Fruit fly (Drosophila melanogaster): ENCODE results near the gene Rap1.
A peak's percentile ranks its signal among the peaks of the same experiment; 100 is the strongest.

Rap1 gene

dm6 chr3L:1876215-1876625 lies 14.2 kb upstream of the Rap1 start, which contains the start of gene dre4 (continued):
- TF ChIP-seq Fer3 (tag; optimal IDR thresholded peaks at IDR 0.05) = peak; percentile 66
- peak; percentile 57 for TF ChIP-seq CG10654 (GFP tag; optimal IDR thresholded peaks at IDR 0.05)
- TF ChIP-seq CG2202 (tag; optimal IDR thresholded peaks at IDR 0.05) = peak; percentile 48
- TF ChIP-seq zf30C (GFP tag; optimal IDR thresholded peaks at IDR 0.05) = peak; percentile 95
- peak; percentile 60 for TF ChIP-seq Six4 (GFP tag; optimal IDR thresholded peaks at IDR 0.05)
- TF ChIP-seq CkIIα-i1 (GFP tag; IDR thresholded peaks at IDR 0.05) = no peak
- peak; percentile 68 for TF ChIP-seq CG8388 (GFP tag; optimal IDR thresholded peaks at IDR 0.05)
- TF ChIP-seq sr (GFP tag; IDR thresholded peaks at IDR 0.05) = no peak
- peak; percentile 70 for TF ChIP-seq row (GFP tag; IDR thresholded peaks at IDR 0.05)
- TF ChIP-seq nmo (GFP tag; optimal IDR thresholded peaks at IDR 0.05) = peak; percentile 76
- TF ChIP-seq salm (tag; optimal IDR thresholded peaks at IDR 0.05) = peak; percentile 45
- 0 out of 2 replicates have a peak, but pooled peaks have one; percentile 29 for TF ChIP-seq Oaz (GFP tag; IDR thresholded peaks at IDR 0.05)
- peak; percentile 47; the same call in 1 of the 2 replicates for TF ChIP-seq CG6272 (GFP tag; IDR thresholded peaks at IDR 0.05)
- TF ChIP-seq pros (GFP tag; optimal IDR thresholded peaks at IDR 0.05) = no peak
- TF ChIP-seq HLH54F (GFP tag; optimal IDR thresholded peaks at IDR 0.05) = peak; percentile 74
- TF ChIP-seq CG42726 (GFP tag; IDR thresholded peaks at IDR 0.05; ENCODE audit: partially characterized antibody) = no peak
- peak; percentile 50 for TF ChIP-seq crc (GFP tag; optimal IDR thresholded peaks at IDR 0.05)
- peak; percentile 75 for TF ChIP-seq so (GFP tag; IDR thresholded peaks at IDR 0.05)
- no peak for TF ChIP-seq CG8359 (GFP tag; optimal IDR thresholded peaks at IDR 0.05; ENCODE audit: borderline replicate concordance)
- no peak for TF ChIP-seq br (optimal IDR thresholded peaks at IDR 0.05)
- TF ChIP-seq CG11560 (tag; IDR thresholded peaks at IDR 0.05) = no peak
- TF ChIP-seq CG10543 (GFP tag; optimal IDR thresholded peaks at IDR 0.05) = no peak
- no peak for TF ChIP-seq Tbp (GFP tag; optimal IDR thresholded peaks at IDR 0.05)
- peak; percentile 65 for TF ChIP-seq CG2875 (GFP tag; optimal IDR thresholded peaks at IDR 0.05)
- peak; percentile 46 for TF ChIP-seq kay (GFP tag; optimal IDR thresholded peaks at IDR 0.05)
- TF ChIP-seq CG7556 (GFP tag; optimal IDR thresholded peaks at IDR 0.05) = peak; percentile 66
- peak; percentile 42 for TF ChIP-seq org-1 (GFP tag; optimal IDR thresholded peaks at IDR 0.05)
- peak; percentile 58 to 78 for TF ChIP-seq Hr51 (GFP tag; optimal IDR thresholded peaks at IDR 0.05)
- peak in 1 of 2 experiments; percentile 46 for TF ChIP-seq crp (GFP tag; optimal IDR thresholded peaks at IDR 0.05)
- no peak for TF ChIP-seq CG5180 (GFP tag; optimal IDR thresholded peaks at IDR 0.05)
- peak; percentile 35 for TF ChIP-seq CG18619 (GFP tag; optimal IDR thresholded peaks at IDR 0.05)
- peak; percentile 36; the same call in 1 of the 2 replicates for TF ChIP-seq CG11085 (GFP tag; IDR thresholded peaks at IDR 0.05)
- peak; percentile 77 for TF ChIP-seq phol (tag; optimal IDR thresholded peaks at IDR 0.05)
- TF ChIP-seq CG9727 (GFP tag; optimal IDR thresholded peaks at IDR 0.05) = peak; percentile 49
- peak; percentile 21 for TF ChIP-seq NK7.1 (GFP tag; optimal IDR thresholded peaks at IDR 0.05)
- peak; percentile 55 for TF ChIP-seq CG11247 (GFP tag; IDR thresholded peaks at IDR 0.05)
- TF ChIP-seq stc (GFP tag; IDR thresholded peaks at IDR 0.05) = peak; percentile 45; the same call in 1 of the 2 replicates
- TF ChIP-seq cad (GFP tag; optimal IDR thresholded peaks at IDR 0.05) = no peak
- 0 out of 2 replicates have a peak, but pooled peaks have one; percentile 26 for TF ChIP-seq aop (GFP tag; IDR thresholded peaks at IDR 0.05)
- TF ChIP-seq pho (GFP tag; optimal IDR thresholded peaks at IDR 0.05) = peak; percentile 84
- no peak for TF ChIP-seq ato (GFP tag; IDR thresholded peaks at IDR 0.05; ENCODE audit: partially characterized antibody)
- TF ChIP-seq CG9932 (GFP tag; IDR thresholded peaks at IDR 0.05) = peak; percentile 77
- peak; percentile 71 for TF ChIP-seq CG8924 (tag; optimal IDR thresholded peaks at IDR 0.05)
- TF ChIP-seq odd (GFP tag; optimal IDR thresholded peaks at IDR 0.05) = no peak
- peak; percentile 40 for TF ChIP-seq ab (GFP tag; optimal IDR thresholded peaks at IDR 0.05)
- TF ChIP-seq exex (tag; optimal IDR thresholded peaks at IDR 0.05) = peak; percentile 11
- peak; percentile 68 for TF ChIP-seq YL-1 (GFP tag; optimal IDR thresholded peaks at IDR 0.05)
- TF ChIP-seq Taf1 (GFP tag; IDR thresholded peaks at IDR 0.05) = peak; percentile 57
- peak; percentile 20 for TF ChIP-seq btn (GFP tag; optimal IDR thresholded peaks at IDR 0.05)
- TF ChIP-seq lmd (GFP tag; IDR thresholded peaks at IDR 0.05) = peak; percentile 52
- TF ChIP-seq CG6791 (GFP tag; IDR thresholded peaks at IDR 0.05; ENCODE audit: partially characterized antibody) = no peak

Data from whole organism, embryonic.